Worm (Caenorhabditis elegans) whole organism, early embryonic: ENCODE measurements around the gene fat-2.

ENCODE experiments used
- aly-1 ChIP-seq: sonication (generic microtip); optimal IDR thresholded peaks from 2 replicates; lab custom pipeline; 2016; ENCODE audit warnings: missing genetic modification characterization, missing compliant biosample characterization
- ama-1 ChIP-seq: fragments of 150-350 bp; optimal IDR thresholded peaks from 2 replicates; lab custom pipeline; 2014
- flt-1 ChIP-seq: fragments of 200-800 bp; sonication (Bioruptor generic); IDR thresholded peaks from 2 replicates; pipeline ENCODE4 v1.3.6; 2022; ENCODE audit warnings: missing genetic modification characterization, missing compliant biosample characterization
- hnd-1 ChIP-seq: sonication (generic microtip); optimal IDR thresholded peaks from 2 replicates; lab custom pipeline; 2016; ENCODE audit warnings: missing genetic modification characterization, missing compliant biosample characterization
- sea-1 ChIP-seq: fragments of 200-800 bp; sonication (Bioruptor generic); conservative IDR thresholded peaks from 2 replicates; pipeline ENCODE4 v1.3.6; 2022; ENCODE audit warnings: missing genetic modification characterization, missing compliant biosample characterization
- tbx-11 ChIP-seq: fragments of 200-800 bp; sonication (Bioruptor generic); IDR thresholded peaks from 2 replicates; pipeline ENCODE4 v1.3.6; 2022; ENCODE audit warnings: missing genetic modification characterization, missing compliant biosample characterization
- tra-4 ChIP-seq: sonication (generic microtip); optimal IDR thresholded peaks from 2 replicates; lab custom pipeline; 2017; ENCODE audit warnings: missing genetic modification characterization, missing compliant biosample characterization

ce11 chrIV:13370235-13370739 is 46.6 kb downstream of the fat-2 start, which contains the start of the genes rla-2, popl-7 and Y62E10A.24:
- no peak for TF ChIP-seq aly-1 (tag; lab: Kevin White, UChicago)
- TF ChIP-seq sea-1 (GFP tag; lab: Robert Waterston, UW): no peak
- no peak for TF ChIP-seq ama-1
- TF ChIP-seq tra-4: no peak
- TF ChIP-seq flt-1 (GFP tag; lab: Robert Waterston, UW): no peak
- TF ChIP-seq hnd-1 (tag; lab: Kevin White, UChicago): no peak
- TF ChIP-seq tbx-11 (GFP tag; lab: Robert Waterston, UW): no peak
